Fruit fly (Drosophila melanogaster) whole organism, prepupa: ENCODE results near the gene tai.

Experiments used
- CG10631 ChIP-seq: fragments of 200-800 bp; sonication (Bioruptor generic); optimal IDR thresholded peaks from 2 replicates; lab custom pipeline; 2016; ENCODE audit warnings: missing biosample characterization, missing genetic modification characterization
- CG11294 ChIP-seq: fragments of 200-800 bp; sonication (Bioruptor generic); IDR thresholded peaks from 2 replicates; pipeline ENCODE4 v1.3.6; 2022; ENCODE audit warnings: missing biosample characterization, missing genetic modification characterization
- CG15336 ChIP-seq: fragments of 200-800 bp; sonication (Bioruptor generic); IDR thresholded peaks from 2 replicates; pipeline ENCODE4 v1.3.6; 2022; ENCODE audit warnings: missing biosample characterization, missing genetic modification characterization
- CG1621 ChIP-seq: fragments of 200-800 bp; sonication (Bioruptor generic); optimal IDR thresholded peaks from 3 replicates; lab custom pipeline; 2018; ENCODE audit warnings: missing biosample characterization, mild to moderate bottlenecking, missing genetic modification characterization
- CG16779 ChIP-seq: fragments of 200-800 bp; sonication (Bioruptor generic); optimal IDR thresholded peaks from 3 replicates; lab custom pipeline; 2017; ENCODE audit warnings: missing biosample characterization, mild to moderate bottlenecking, missing genetic modification characterization
- CG3032 ChIP-seq: fragments of 200-800 bp; optimal IDR thresholded peaks from 2 replicates; lab custom pipeline; 2019; ENCODE audit warnings: missing biosample characterization, mild to moderate bottlenecking, missing genetic modification characterization, moderate library complexity
- CG31627 ChIP-seq: fragments of 200-800 bp; sonication (Bioruptor generic); optimal IDR thresholded peaks from 3 replicates; lab custom pipeline; 2016; ENCODE audit warnings: missing biosample characterization, missing genetic modification characterization
- CG34406 ChIP-seq: fragments of 200-800 bp; sonication (Bioruptor generic); optimal IDR thresholded peaks from 3 replicates; lab custom pipeline; 2016; ENCODE audit warnings: missing biosample characterization, missing genetic modification characterization
- CG3919 ChIP-seq: fragments of 200-800 bp; sonication (Bioruptor generic); optimal IDR thresholded peaks from 3 replicates; lab custom pipeline; 2016; ENCODE audit warnings: missing biosample characterization, missing genetic modification characterization
- CG4318 ChIP-seq: fragments of 200-800 bp; sonication (Bioruptor generic); optimal IDR thresholded peaks from 3 replicates; lab custom pipeline; 2017; ENCODE audit warnings: missing biosample characterization, mild to moderate bottlenecking, missing genetic modification characterization
- CG6163 ChIP-seq: fragments of 200-800 bp; sonication (Bioruptor generic); IDR thresholded peaks from 3 replicates; pipeline ENCODE4 v1.3.6; 2022; ENCODE audit warnings: missing biosample characterization, missing genetic modification characterization
- CG6276 ChIP-seq: fragments of 200-800 bp; sonication (Bioruptor generic); optimal IDR thresholded peaks from 2 replicates; lab custom pipeline; 2017; ENCODE audit warnings: missing biosample characterization, mild to moderate bottlenecking, missing genetic modification characterization
- CG6792 ChIP-seq: fragments of 200-800 bp; sonication (Bioruptor generic); optimal IDR thresholded peaks from 3 replicates; lab custom pipeline; 2016; ENCODE audit warnings: missing biosample characterization, missing genetic modification characterization
- CG6808 ChIP-seq: fragments of 200-800 bp; sonication (Bioruptor generic); optimal IDR thresholded peaks from 3 replicates; lab custom pipeline; 2017; ENCODE audit warnings: missing biosample characterization, missing genetic modification characterization, mild to moderate bottlenecking, moderate library complexity, missing genetic modification reagents
- CG7368 ChIP-seq: fragments of 200-800 bp; sonication (Bioruptor generic); optimal IDR thresholded peaks from 3 replicates; lab custom pipeline; 2016; ENCODE audit warnings: missing biosample characterization, missing genetic modification characterization
- CG8119 ChIP-seq: fragments of 200-800 bp; sonication (Bioruptor generic); IDR thresholded peaks from 3 replicates; pipeline ENCODE4 v1.3.6; 2022; ENCODE audit warnings: missing biosample characterization, missing genetic modification characterization
- CG8319 ChIP-seq: fragments of 200-800 bp; sonication (Bioruptor generic); optimal IDR thresholded peaks from 3 replicates; lab custom pipeline; 2016; ENCODE audit warnings: missing biosample characterization, missing genetic modification characterization
- CG8632 ChIP-seq: fragments of 200-800 bp; sonication (Bioruptor generic); optimal IDR thresholded peaks from 3 replicates; lab custom pipeline; 2016; ENCODE audit warnings: missing biosample characterization, missing genetic modification characterization
- CG9139 ChIP-seq: fragments of 200-800 bp; sonication (Bioruptor generic); optimal IDR thresholded peaks from 3 replicates; lab custom pipeline; 2017; ENCODE audit warnings: missing biosample characterization, mild to moderate bottlenecking, missing genetic modification characterization
- Eip78C ChIP-seq: fragments of 200-800 bp; sonication (Bioruptor generic); peaks from one replicate; lab custom pipeline; 2016; ENCODE audit warnings: missing biosample characterization, missing genetic modification characterization
- Ets21C ChIP-seq: fragments of 200-800 bp; sonication (Bioruptor generic); optimal IDR thresholded peaks from 3 replicates; lab custom pipeline; 2016; ENCODE audit warnings: missing biosample characterization, missing genetic modification characterization
- Ets96B ChIP-seq: fragments of 200-800 bp; optimal IDR thresholded peaks from 2 replicates; lab custom pipeline; 2019; ENCODE audit warnings: missing biosample characterization, mild to moderate bottlenecking, missing genetic modification characterization, moderate library complexity
- Gug ChIP-seq: fragments of 200-800 bp; sonication (Bioruptor generic); IDR thresholded peaks from 2 replicates; pipeline ENCODE4 v1.3.6; 2022; ENCODE audit warnings: missing biosample characterization, missing genetic modification characterization
- Hr38 ChIP-seq: sonication (Bioruptor generic); optimal IDR thresholded peaks from 2 replicates; lab custom pipeline; 2016; ENCODE audit warnings: missing biosample characterization, missing genetic modification characterization
- Hr4 ChIP-seq: fragments of 200-800 bp; sonication (Bioruptor generic); optimal IDR thresholded peaks from 3 replicates; lab custom pipeline; 2016; ENCODE audit warnings: missing biosample characterization, missing genetic modification characterization
- Lpt ChIP-seq: fragments of 200-800 bp; sonication (Bioruptor generic); optimal IDR thresholded peaks from 3 replicates; lab custom pipeline; 2016; ENCODE audit warnings: missing biosample characterization, missing genetic modification characterization
- Met ChIP-seq: fragments of 200-800 bp; sonication (Bioruptor generic); optimal IDR thresholded peaks from 3 replicates; lab custom pipeline; 2016; ENCODE audit warnings: missing biosample characterization, missing genetic modification characterization
- OdsH ChIP-seq: fragments of 200-800 bp; sonication (Bioruptor generic); optimal IDR thresholded peaks from 3 replicates; lab custom pipeline; 2016; ENCODE audit warnings: missing biosample characterization, missing genetic modification characterization
- Smox ChIP-seq: fragments of 200-800 bp; sonication (Bioruptor generic); optimal IDR thresholded peaks from 3 replicates; lab custom pipeline; 2016; ENCODE audit warnings: missing biosample characterization, missing genetic modification characterization
- Sox102F ChIP-seq: fragments of 200-800 bp; sonication (Bioruptor generic); optimal IDR thresholded peaks from 2 replicates; lab custom pipeline; 2016; ENCODE audit warnings: missing biosample characterization, mild to moderate bottlenecking, missing genetic modification characterization
- Sox15 ChIP-seq: fragments of 200-800 bp; sonication (Bioruptor generic); optimal IDR thresholded peaks from 3 replicates; lab custom pipeline; 2016; ENCODE audit warnings: missing biosample characterization, missing genetic modification characterization
- achi ChIP-seq: fragments of 200-800 bp; sonication (Bioruptor generic); optimal IDR thresholded peaks from 3 replicates; lab custom pipeline; 2016; ENCODE audit warnings: missing biosample characterization, missing genetic modification characterization
- acj6 ChIP-seq: fragments of 200-800 bp; sonication (Bioruptor generic); optimal IDR thresholded peaks from 3 replicates; lab custom pipeline; 2016; ENCODE audit warnings: missing biosample characterization, missing genetic modification characterization
- cyc ChIP-seq: fragments of 200-800 bp; sonication (Bioruptor generic); optimal IDR thresholded peaks from 3 replicates; lab custom pipeline; 2016; ENCODE audit warnings: missing biosample characterization, missing genetic modification characterization
- dac ChIP-seq: fragments of 200-800 bp; sonication (Bioruptor generic); optimal IDR thresholded peaks from 2 replicates; lab custom pipeline; 2017; ENCODE audit warnings: missing biosample characterization, mild to moderate bottlenecking, missing genetic modification characterization
- dsx ChIP-seq: fragments of 200-800 bp; optimal IDR thresholded peaks from 3 replicates; lab custom pipeline; 2019; ENCODE audit warnings: missing biosample characterization, mild to moderate bottlenecking, missing genetic modification characterization, moderate library complexity; ENCODE audit not compliant: poor library complexity, severe bottlenecking
- eg ChIP-seq: fragments of 200-800 bp; sonication (Bioruptor generic); IDR thresholded peaks from 3 replicates; pipeline ENCODE4 v1.3.6; 2022; ENCODE audit warnings: missing biosample characterization, missing genetic modification characterization
- esn ChIP-seq: fragments of 200-800 bp; sonication (Bioruptor generic); optimal IDR thresholded peaks from 2 replicates; lab custom pipeline; 2016; ENCODE audit warnings: missing biosample characterization, mild to moderate bottlenecking, missing genetic modification characterization, moderate library complexity
- fd59A ChIP-seq: fragments of 200-800 bp; sonication (Bioruptor generic); optimal IDR thresholded peaks from 2 replicates; lab custom pipeline; 2017; ENCODE audit warnings: missing biosample characterization, mild to moderate bottlenecking, missing genetic modification characterization, missing genetic modification reagents
- fd85E ChIP-seq: fragments of 200-800 bp; sonication (Bioruptor generic); optimal IDR thresholded peaks from 3 replicates; lab custom pipeline; 2016; ENCODE audit warnings: missing biosample characterization, missing genetic modification characterization
- fkh ChIP-seq: fragments of 200-800 bp; sonication (Bioruptor generic); optimal IDR thresholded peaks from 3 replicates; lab custom pipeline; 2017; ENCODE audit warnings: missing biosample characterization, mild to moderate bottlenecking, missing genetic modification characterization, moderate library complexity
- lz ChIP-seq: fragments of 200-800 bp; sonication (Bioruptor generic); optimal IDR thresholded peaks from 3 replicates; lab custom pipeline; 2016; ENCODE audit warnings: missing biosample characterization, missing genetic modification characterization
- net ChIP-seq: fragments of 200-800 bp; sonication (Bioruptor generic); optimal IDR thresholded peaks from 3 replicates; lab custom pipeline; 2016; ENCODE audit warnings: missing biosample characterization, missing genetic modification characterization
- salr ChIP-seq, 2 experiments: fragments of 200-800 bp; sonication (Bioruptor generic); optimal IDR thresholded peaks; 3 replicates each; lab custom pipeline; 2016 to 2018; ENCODE audit warnings: missing biosample characterization in 2 of 2, missing genetic modification characterization in 2 of 2, mild to moderate bottlenecking in 1 of 2
- spab ChIP-seq: fragments of 200-800 bp; sonication (Bioruptor generic); optimal IDR thresholded peaks from 2 replicates; lab custom pipeline; 2017; ENCODE audit warnings: missing biosample characterization, mild to moderate bottlenecking, missing genetic modification characterization, missing genetic modification reagents
- ss ChIP-seq, 2 experiments: fragments of 200-800 bp; sonication (Bioruptor generic); optimal IDR thresholded peaks; 2 replicates in 1 of 2; 3 replicates in 1 of 2; lab custom pipeline; 2017 to 2018; ENCODE audit warnings: mild to moderate bottlenecking in 2 of 2, missing biosample characterization in 2 of 2, missing genetic modification characterization in 2 of 2, moderate library complexity in 1 of 2
- topi ChIP-seq: fragments of 200-800 bp; sonication (Bioruptor generic); optimal IDR thresholded peaks from 3 replicates; lab custom pipeline; 2016; ENCODE audit warnings: missing biosample characterization, missing genetic modification characterization
- vri ChIP-seq: fragments of 200-800 bp; sonication (Bioruptor generic); optimal IDR thresholded peaks from 3 replicates; lab custom pipeline; 2016; ENCODE audit warnings: missing biosample characterization, mild to moderate bottlenecking, missing genetic modification characterization

Gene tai

DNA sequence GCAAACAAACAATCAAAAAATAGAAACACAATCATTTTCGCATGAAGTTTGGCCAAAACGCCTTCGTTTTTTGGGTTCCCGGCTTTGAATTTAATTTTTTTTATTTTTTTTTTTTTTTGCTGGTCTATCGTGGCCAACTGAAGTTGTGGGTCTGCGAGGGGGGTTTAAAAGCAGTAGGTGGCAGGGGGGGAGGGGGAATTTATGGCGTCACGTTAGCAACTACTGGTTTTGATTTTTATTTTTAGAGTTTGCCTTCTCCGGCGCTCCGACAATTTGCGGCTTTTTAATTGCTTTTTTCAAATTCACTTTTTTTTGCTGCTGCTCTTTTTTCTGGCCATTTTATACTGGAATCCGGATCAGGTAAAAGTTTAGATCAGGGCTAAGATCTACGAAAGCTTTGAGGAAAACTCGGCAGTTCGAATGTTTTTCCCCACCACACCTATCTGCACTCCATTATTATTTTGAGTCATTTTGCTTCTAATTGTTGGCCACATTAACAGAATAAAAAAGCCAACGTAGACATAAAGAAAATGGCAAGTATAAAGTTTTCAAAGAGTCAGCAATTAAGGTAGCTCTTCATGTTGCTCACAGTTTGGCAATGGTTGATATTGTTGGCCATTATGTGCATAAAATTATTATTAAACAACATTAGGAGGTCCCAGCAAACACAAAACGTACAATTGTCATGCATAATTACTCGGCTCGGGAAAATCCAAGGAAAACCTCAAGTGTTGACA lies 7.4 kb downstream of the tai start:
- 0 out of 3 replicates have a peak, but pooled peaks have one; percentile 24 for TF ChIP-seq CG8119 (GFP tag; lab: Robert Waterston, UW)
- TF ChIP-seq CG4318 (GFP tag; lab: Kevin White, UChicago), result no peak
- TF ChIP-seq eg (GFP tag; lab: Robert Waterston, UW), result peak; percentile 46; the same call in 1 of the 3 replicates
- peak; percentile 32 for TF ChIP-seq CG6276
- no peak for TF ChIP-seq acj6 (GFP tag; lab: Kevin White, UChicago)

DNA sequence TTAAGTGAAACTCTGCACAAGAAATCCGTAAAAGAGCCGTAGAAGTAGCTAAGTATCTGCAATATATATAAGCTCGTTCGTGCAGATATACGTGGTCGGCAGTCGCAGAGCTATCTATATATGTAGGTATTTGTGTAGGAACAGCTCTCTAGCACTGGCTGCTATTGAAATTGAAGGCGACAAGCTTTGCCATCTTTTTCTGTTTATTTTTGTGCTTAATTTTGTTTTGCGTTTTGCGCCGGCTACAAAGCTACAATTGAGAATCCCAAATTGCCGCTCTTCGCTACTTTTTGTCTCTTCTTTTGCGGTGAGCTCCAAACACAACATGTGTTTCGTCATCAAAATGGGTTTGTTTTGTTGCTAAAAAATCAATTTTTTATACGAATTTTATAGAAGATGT lies 8.6 kb downstream of the tai start:
- peak; percentile 49 for TF ChIP-seq fkh (GFP tag; lab: Kevin White, UChicago)
- TF ChIP-seq Hr4 (GFP tag; lab: Kevin White, UChicago), result peak; percentile 24
- TF ChIP-seq Sox15, result no peak
- TF ChIP-seq Eip78C (GFP tag; lab: Kevin White, UChicago), result peak; percentile 80
- TF ChIP-seq OdsH (GFP tag; lab: Kevin White, UChicago), result no peak
- peak; percentile 70 for TF ChIP-seq Sox102F (GFP tag; lab: Kevin White, UChicago)
- no peak for TF ChIP-seq fd59A (GFP tag; lab: Kevin White, UChicago)
- TF ChIP-seq CG8319 (GFP tag; lab: Kevin White, UChicago), result no peak
- TF ChIP-seq esn (GFP tag; lab: Kevin White, UChicago), result no peak
- TF ChIP-seq CG6163, result peak; percentile 97
- peak; percentile 53 for TF ChIP-seq Gug (GFP tag; lab: Robert Waterston, UW)
- TF ChIP-seq CG6808, result peak; percentile 67
- TF ChIP-seq CG16779 (tag; lab: Kevin White, UChicago), result peak; percentile 93
- no peak for TF ChIP-seq Smox
- TF ChIP-seq vri (GFP tag; lab: Kevin White, UChicago), result peak; percentile 75
- TF ChIP-seq Ets96B (tag; lab: Kevin White, UChicago), result peak; percentile 61
- peak; percentile 28 for TF ChIP-seq achi (GFP tag; lab: Kevin White, UChicago)
- peak; percentile 5 for TF ChIP-seq Met
- TF ChIP-seq salr (GFP tag; optimal IDR thresholded peaks at IDR 0.05; lab: Kevin White, UChicago), result peak in 1 of 2 experiments; percentile 31
- no peak for TF ChIP-seq Ets21C (GFP tag; lab: Kevin White, UChicago)
- TF ChIP-seq CG3919 (GFP tag; lab: Kevin White, UChicago), result peak; percentile 4
- no peak for TF ChIP-seq acj6 (GFP tag; lab: Kevin White, UChicago)
- peak; percentile 70 to 76 for TF ChIP-seq ss (GFP tag; optimal IDR thresholded peaks at IDR 0.05; lab: Kevin White, UChicago)
- TF ChIP-seq spab (GFP tag; lab: Kevin White, UChicago), result peak; percentile 13
- peak; percentile 1 for TF ChIP-seq CG8632 (GFP tag; lab: Kevin White, UChicago)
- TF ChIP-seq Lpt (GFP tag; lab: Kevin White, UChicago), result peak; percentile 59
- peak; percentile 94 for TF ChIP-seq CG8119 (GFP tag; lab: Robert Waterston, UW)
- TF ChIP-seq CG11294, result peak; percentile 80; the same call in 1 of the 2 replicates
- peak; percentile 63 for TF ChIP-seq CG9139 (GFP tag; lab: Kevin White, UChicago)
- peak; percentile 24 for TF ChIP-seq topi (GFP tag; lab: Kevin White, UChicago)
- no peak for TF ChIP-seq CG6792
- TF ChIP-seq fd85E (GFP tag; lab: Kevin White, UChicago), result peak; percentile 74
- no peak for TF ChIP-seq CG4318 (GFP tag; lab: Kevin White, UChicago)
- no peak for TF ChIP-seq CG7368
- TF ChIP-seq CG1621 (tag; lab: Kevin White, UChicago), result peak; percentile 40
- TF ChIP-seq CG10631 (GFP tag; lab: Kevin White, UChicago), result no peak
- TF ChIP-seq Hr38 (GFP tag; lab: Kevin White, UChicago), result no peak
- no peak for TF ChIP-seq cyc (GFP tag; lab: Kevin White, UChicago)
- TF ChIP-seq net (GFP tag; lab: Kevin White, UChicago), result peak; percentile 73
- TF ChIP-seq eg (GFP tag; lab: Robert Waterston, UW), result peak; percentile 97
- TF ChIP-seq CG34406 (GFP tag; lab: Kevin White, UChicago), result peak; percentile 23
- TF ChIP-seq CG3032, result peak; percentile 35
- TF ChIP-seq dsx (GFP tag; lab: Kevin White, UChicago), result peak; percentile 52
- TF ChIP-seq CG31627 (GFP tag; lab: Kevin White, UChicago), result no peak
- no peak for TF ChIP-seq lz (GFP tag; lab: Kevin White, UChicago)
- peak; percentile 97 for TF ChIP-seq CG15336
- peak; percentile 58 for TF ChIP-seq dac (GFP tag; lab: Kevin White, UChicago)
